Fruit fly (Drosophila melanogaster) whole organism, embryonic: ENCODE measurements around the gene CG32320.

Experiments
- Aef1 ChIP-seq: fragments of 200-800 bp; sonication (Bioruptor generic); IDR thresholded peaks from 3 replicates; pipeline ENCODE4 v1.3.6; 2022; ENCODE audit warnings: missing biosample characterization, missing genetic modification characterization
- Awh ChIP-seq: fragments of 200-800 bp; sonication (Bioruptor generic); IDR thresholded peaks from 2 replicates; pipeline ENCODE4, ENCODE4 v1.3.6; 2022; ENCODE audit warnings: missing biosample characterization, missing genetic modification characterization
- CG10147 ChIP-seq: fragments of 200-800 bp; sonication (Bioruptor generic); optimal IDR thresholded peaks from 2 replicates; lab custom pipeline; 2019; ENCODE audit warnings: missing biosample characterization, mild to moderate bottlenecking, missing genetic modification characterization, moderate library complexity
- CG11723 ChIP-seq: fragments of 200-800 bp; sonication (Bioruptor generic); optimal IDR thresholded peaks from 2 replicates; lab custom pipeline; 2017; ENCODE audit warnings: missing biosample characterization, mild to moderate bottlenecking, missing genetic modification characterization
- CG14965 ChIP-seq: fragments of 200-800 bp; sonication (Bioruptor generic); optimal IDR thresholded peaks from 2 replicates; lab custom pipeline; 2016; ENCODE audit warnings: missing biosample characterization, missing genetic modification characterization, borderline replicate concordance
- CG15479 ChIP-seq: fragments of 200-800 bp; sonication (Bioruptor generic); optimal IDR thresholded peaks from 3 replicates; lab custom pipeline; 2019; ENCODE audit warnings: missing biosample characterization, mild to moderate bottlenecking, missing genetic modification characterization, moderate library complexity
- CG17612 ChIP-seq: fragments of 200-800 bp; sonication (Bioruptor generic); IDR thresholded peaks from 2 replicates; pipeline ENCODE4 v1.3.6; 2022; ENCODE audit warnings: missing biosample characterization, missing genetic modification characterization
- CG1792 ChIP-seq: fragments of 200-800 bp; sonication (Bioruptor generic); optimal IDR thresholded peaks from 2 replicates; lab custom pipeline; 2016; ENCODE audit warnings: missing biosample characterization, missing genetic modification characterization
- CG18476 ChIP-seq: fragments of 200-800 bp; sonication (Bioruptor generic); optimal IDR thresholded peaks from 2 replicates; lab custom pipeline; 2016; ENCODE audit warnings: missing biosample characterization, mild to moderate bottlenecking, missing genetic modification characterization
- CG32772 ChIP-seq: fragments of 200-800 bp; sonication (Bioruptor generic); IDR thresholded peaks from 2 replicates; pipeline ENCODE4 v1.3.6; 2022; ENCODE audit warnings: missing biosample characterization, missing genetic modification characterization
- CG34224 ChIP-seq: fragments of 200-800 bp; sonication (Bioruptor generic); IDR thresholded peaks from 3 replicates; pipeline ENCODE4 v1.3.6; 2022; ENCODE audit warnings: missing biosample characterization, missing genetic modification characterization; ENCODE audit not compliant: partially characterized antibody
- CG6254 ChIP-seq: fragments of 200-800 bp; sonication (Bioruptor generic); optimal IDR thresholded peaks from 3 replicates; lab custom pipeline; 2017; ENCODE audit warnings: mild to moderate bottlenecking, missing biosample characterization, missing genetic modification reagents, missing genetic modification characterization
- CG6683 ChIP-seq: fragments of 200-800 bp; sonication (Bioruptor generic); optimal IDR thresholded peaks from 2 replicates; lab custom pipeline; 2017; ENCODE audit warnings: missing biosample characterization, mild to moderate bottlenecking, missing genetic modification characterization, missing genetic modification reagents
- CG6689 ChIP-seq: fragments of 200-800 bp; sonication (Bioruptor generic); IDR thresholded peaks from 2 replicates; pipeline ENCODE4 v1.3.6; 2022; ENCODE audit warnings: missing biosample characterization, missing genetic modification characterization
- CG7372 ChIP-seq: fragments of 200-800 bp; sonication (Bioruptor generic); IDR thresholded peaks from 2 replicates; pipeline ENCODE4 v1.3.6; 2022; ENCODE audit warnings: missing biosample characterization, missing genetic modification characterization
- CG7745 ChIP-seq: fragments of 200-800 bp; sonication (Bioruptor generic); optimal IDR thresholded peaks from 2 replicates; lab custom pipeline; 2018; ENCODE audit warnings: missing biosample characterization, mild to moderate bottlenecking, missing genetic modification characterization, moderate library complexity
- CG8359 ChIP-seq: fragments of 200-800 bp; sonication (Bioruptor generic); optimal IDR thresholded peaks from 2 replicates; lab custom pipeline; 2017; ENCODE audit warnings: missing biosample characterization, mild to moderate bottlenecking, missing genetic modification characterization, borderline replicate concordance
- CrebB ChIP-seq: fragments of 200-800 bp; sonication (Bioruptor generic); optimal IDR thresholded peaks from 3 replicates; lab custom pipeline; 2018; ENCODE audit warnings: missing biosample characterization, mild to moderate bottlenecking, missing genetic modification characterization
- Dek ChIP-seq: fragments of 200-800 bp; sonication (Bioruptor generic); optimal IDR thresholded peaks from 3 replicates; lab custom pipeline; 2019; ENCODE audit warnings: missing biosample characterization, mild to moderate bottlenecking, missing genetic modification characterization, moderate library complexity
- E2f1 ChIP-seq: fragments of 200-800 bp; sonication (Bioruptor generic); IDR thresholded peaks from 2 replicates; pipeline ENCODE4 v1.3.6; 2022; ENCODE audit warnings: missing biosample characterization, missing genetic modification characterization
- Fer1 ChIP-seq: fragments of 200-800 bp; sonication (Bioruptor generic); optimal IDR thresholded peaks from 2 replicates; lab custom pipeline; 2017; ENCODE audit warnings: missing biosample characterization, mild to moderate bottlenecking, missing genetic modification characterization
- Gsc ChIP-seq: fragments of 200-800 bp; sonication (Bioruptor generic); IDR thresholded peaks from 2 replicates; pipeline ENCODE4 v1.3.6; 2022; ENCODE audit warnings: missing biosample characterization, missing genetic modification characterization
- HLH4C ChIP-seq: fragments of 200-800 bp; sonication (Bioruptor generic); IDR thresholded peaks from 3 replicates; pipeline ENCODE4 v1.3.6; 2022; ENCODE audit warnings: missing biosample characterization, missing genetic modification characterization; ENCODE audit not compliant: partially characterized antibody
- Hey ChIP-seq: fragments of 200-800 bp; sonication (Bioruptor generic); optimal IDR thresholded peaks from 3 replicates; lab custom pipeline; 2018; ENCODE audit warnings: missing biosample characterization, mild to moderate bottlenecking, missing genetic modification characterization
- Myb ChIP-seq: fragments of 200-800 bp; sonication (Bioruptor generic); optimal IDR thresholded peaks from 2 replicates; lab custom pipeline; 2016; ENCODE audit warnings: missing biosample characterization, missing genetic modification characterization
- Sin3A ChIP-seq: fragments of >200 bp; optimal IDR thresholded peaks from 2 replicates; lab custom pipeline; 2018
- Spps ChIP-seq: fragments of 200-800 bp; sonication (Bioruptor generic); optimal IDR thresholded peaks from 2 replicates; lab custom pipeline; 2018; ENCODE audit warnings: missing biosample characterization, mild to moderate bottlenecking, missing genetic modification characterization
- Sry-δ ChIP-seq: fragments of 200-800 bp; sonication (Bioruptor generic); optimal IDR thresholded peaks from 2 replicates; lab custom pipeline; 2016; ENCODE audit warnings: missing biosample characterization, missing genetic modification characterization
- TFAM ChIP-seq: fragments of 200-800 bp; sonication (Bioruptor generic); optimal IDR thresholded peaks from 2 replicates; lab custom pipeline; 2017; ENCODE audit warnings: missing biosample characterization, missing genetic modification characterization, inconsistent platforms
- Xbp1 ChIP-seq: fragments of 200-800 bp; sonication (Bioruptor generic); optimal IDR thresholded peaks from 3 replicates; lab custom pipeline; 2016; ENCODE audit warnings: missing biosample characterization, mild to moderate bottlenecking, missing genetic modification characterization
- bigmax ChIP-seq: fragments of 200-800 bp; sonication (Bioruptor generic); optimal IDR thresholded peaks from 2 replicates; lab custom pipeline; 2018; ENCODE audit warnings: missing biosample characterization, mild to moderate bottlenecking, missing genetic modification characterization
- chm ChIP-seq: fragments of 200-800 bp; sonication (Bioruptor generic); IDR thresholded peaks from 2 replicates; pipeline ENCODE4 v1.3.6; 2022; ENCODE audit warnings: missing biosample characterization, missing genetic modification characterization
- crp ChIP-seq, 2 experiments: fragments of 200-800 bp; sonication (Bioruptor generic); optimal IDR thresholded peaks; 2 replicates in 1 of 2; 3 replicates in 1 of 2; lab custom pipeline; 2017; ENCODE audit warnings: missing biosample characterization in 2 of 2, missing genetic modification characterization in 2 of 2, mild to moderate bottlenecking in 1 of 2, moderate library complexity in 1 of 2
- gcm ChIP-seq: fragments of 200-800 bp; sonication (Bioruptor generic); optimal IDR thresholded peaks from 2 replicates; lab custom pipeline; 2019; ENCODE audit warnings: missing biosample characterization, mild to moderate bottlenecking, missing genetic modification characterization, moderate library complexity
- gro ChIP-seq: fragments of 200-800 bp; sonication (Bioruptor generic); optimal IDR thresholded peaks from 2 replicates; lab custom pipeline; 2016; ENCODE audit warnings: missing biosample characterization, missing genetic modification characterization
- gsb-n ChIP-seq: fragments of 200-800 bp; sonication (Bioruptor generic); optimal IDR thresholded peaks from 3 replicates; lab custom pipeline; 2018; ENCODE audit warnings: missing biosample characterization, mild to moderate bottlenecking, missing genetic modification characterization
- kay ChIP-seq: fragments of 200-800 bp; sonication (Bioruptor generic); optimal IDR thresholded peaks from 2 replicates; lab custom pipeline; 2016; ENCODE audit warnings: missing biosample characterization, missing genetic modification characterization
- lilli ChIP-seq: fragments of 200-800 bp; sonication (Bioruptor generic); optimal IDR thresholded peaks from 3 replicates; lab custom pipeline; 2016; ENCODE audit warnings: missing biosample characterization, missing genetic modification characterization
- oc ChIP-seq: fragments of 200-800 bp; sonication (Bioruptor generic); optimal IDR thresholded peaks from 2 replicates; lab custom pipeline; 2018; ENCODE audit warnings: missing biosample characterization, mild to moderate bottlenecking, missing genetic modification characterization, moderate library complexity
- odd ChIP-seq: fragments of 200-800 bp; sonication (Bioruptor generic); optimal IDR thresholded peaks from 2 replicates; lab custom pipeline; 2017; ENCODE audit warnings: missing biosample characterization, mild to moderate bottlenecking, missing genetic modification characterization
- otp ChIP-seq: fragments of 200-800 bp; sonication (Bioruptor generic); IDR thresholded peaks from 3 replicates; pipeline ENCODE4, ENCODE4 v1.3.6; 2022; ENCODE audit warnings: missing biosample characterization, missing genetic modification characterization
- pb ChIP-seq: fragments of 200-800 bp; sonication (Bioruptor generic); optimal IDR thresholded peaks from 3 replicates; lab custom pipeline; 2016; ENCODE audit warnings: missing biosample characterization, missing genetic modification characterization
- pfk ChIP-seq: fragments of 200-800 bp; sonication (Bioruptor generic); optimal IDR thresholded peaks from 2 replicates; lab custom pipeline; 2018; ENCODE audit warnings: missing biosample characterization, mild to moderate bottlenecking, missing genetic modification characterization, moderate library complexity
- ro ChIP-seq: fragments of 200-800 bp; sonication (Bioruptor generic); IDR thresholded peaks from 2 replicates; pipeline ENCODE4 v1.3.6; 2022; ENCODE audit warnings: missing biosample characterization, missing genetic modification characterization
- sisA ChIP-seq: fragments of 200-800 bp; sonication (Bioruptor generic); IDR thresholded peaks from 2 replicates; pipeline ENCODE4 v1.3.6; 2022; ENCODE audit warnings: missing biosample characterization, missing genetic modification characterization
- slou ChIP-seq: fragments of 200-800 bp; sonication (Bioruptor generic); optimal IDR thresholded peaks from 3 replicates; lab custom pipeline; 2016; ENCODE audit warnings: missing biosample characterization, missing genetic modification characterization
- tin ChIP-seq: fragments of 200-800 bp; sonication (Bioruptor generic); optimal IDR thresholded peaks from 3 replicates; lab custom pipeline; 2016; ENCODE audit warnings: missing biosample characterization, missing genetic modification characterization
- tll ChIP-seq, 2 experiments: fragments of 200-800 bp in 1 of 2; fragments of >200 bp in 1 of 2; sonication (Bioruptor generic) in 1 of 2; optimal IDR thresholded peaks; 2 replicates each; lab custom pipeline; 2017 to 2019; ENCODE audit warnings: missing biosample characterization in 2 of 2, missing genetic modification characterization in 2 of 2, mild to moderate bottlenecking in 1 of 2, moderate library complexity in 1 of 2
- trem ChIP-seq: fragments of 200-800 bp; optimal IDR thresholded peaks from 3 replicates; lab custom pipeline; 2019; ENCODE audit warnings: missing biosample characterization, mild to moderate bottlenecking, missing genetic modification characterization, moderate library complexity
- zen ChIP-seq: fragments of 200-800 bp; sonication (Bioruptor generic); optimal IDR thresholded peaks from 3 replicates; lab custom pipeline; 2018; ENCODE audit warnings: missing biosample characterization, mild to moderate bottlenecking, missing genetic modification characterization, moderate library complexity

The CG32320 gene

dm6 chr3L:1368201-1368617 is 30.2 kb upstream of the CG32320 start (continued):
- TF ChIP-seq CrebB (peak; percentile 49), Aef1 (peak; percentile 83), Myb (peak; percentile 64), CG14965 (GFP tag; lab: Kevin White, UChicago) (peak; percentile 38), lilli (peak; percentile 81), CG6683 (GFP tag; lab: Kevin White, UChicago) (peak; percentile 66), CG15479 (GFP tag; lab: Kevin White, UChicago) (peak; percentile 46), CG7372 (GFP tag; lab: Robert Waterston, UW) (peak; percentile 80), odd (peak; percentile 24), CG8359 (GFP tag; lab: Kevin White, UChicago) (no peak), pb (peak; percentile 57), zen (tag; lab: Kevin White, UChicago) (peak; percentile 92), gsb-n (tag; lab: Kevin White, UChicago) (peak; percentile 45), CG32772 (GFP tag; lab: Robert Waterston, UW) (peak; percentile 82), HLH4C (GFP tag; lab: Robert Waterston, UW) (no peak), pfk (GFP tag; lab: Kevin White, UChicago) (no peak), E2f1 (GFP tag; lab: Robert Waterston, UW) (peak; percentile 87), slou (GFP tag; lab: Kevin White, UChicago) (peak; percentile 81), crp (GFP tag; optimal IDR thresholded peaks at IDR 0.05; lab: Kevin White, UChicago) (peak in 1 of 2 experiments; percentile 57), Xbp1 (GFP tag; lab: Kevin White, UChicago) (peak; percentile 80), oc (tag; lab: Kevin White, UChicago) (peak; percentile 73), tll (GFP tag; optimal IDR thresholded peaks at IDR 0.05; lab: Kevin White, UChicago) (peak; percentile 21 to 80), CG6689 (peak; percentile 86), CG17612 (GFP tag; lab: Robert Waterston, UW) (peak; percentile 63; the same call in 1 of the 2 replicates), Gsc (GFP tag; lab: Robert Waterston, UW) (peak; percentile 44; the same call in 1 of the 2 replicates), gro (GFP tag; lab: Kevin White, UChicago) (peak; percentile 35), Fer1 (GFP tag; lab: Kevin White, UChicago) (peak; percentile 77), sisA (GFP tag; lab: Robert Waterston, UW) (peak; percentile 88), tin (GFP tag; lab: Kevin White, UChicago) (peak; percentile 73), Sin3A (lab: Kevin White, UChicago) (no peak), kay (GFP tag; lab: Kevin White, UChicago) (peak; percentile 69), Hey (no peak), ro (GFP tag; lab: Robert Waterston, UW) (peak; percentile 51), CG10147 (GFP tag; lab: Kevin White, UChicago) (peak; percentile 51), CG34224 (GFP tag; lab: Robert Waterston, UW) (no peak), Spps (tag; lab: Kevin White, UChicago) (peak; percentile 16), CG7745 (peak; percentile 40), chm (GFP tag; lab: Robert Waterston, UW) (peak; percentile 91), trem (peak; percentile 38), CG11723 (GFP tag; lab: Kevin White, UChicago) (peak; percentile 33), CG6254 (GFP tag; lab: Kevin White, UChicago) (peak; percentile 55), TFAM (GFP tag; lab: Kevin White, UChicago) (peak; percentile 18), otp (GFP tag; lab: Robert Waterston, UW) (peak; percentile 92), Sry-δ (GFP tag; lab: Kevin White, UChicago) (peak; percentile 36), Awh (GFP tag; lab: Robert Waterston, UW) (peak; percentile 87), CG18476 (GFP tag; lab: Kevin White, UChicago) (peak; percentile 19), bigmax (no peak), gcm (GFP tag; lab: Kevin White, UChicago) (peak; percentile 20), Dek (tag; lab: Kevin White, UChicago) (peak; percentile 50), CG1792 (no peak)
